Worm (Caenorhabditis elegans) whole organism, L3 larva: ENCODE results near the gene F08C6.18.

ENCODE experiments used
- R02D3.7 ChIP-seq: fragments of 150-350 bp; optimal IDR thresholded peaks from 2 replicates; lab custom pipeline; 2014; ENCODE audit warnings: missing biosample characterization, missing genetic modification characterization
- ama-1 ChIP-seq: fragments of 150-350 bp; optimal IDR thresholded peaks from 2 replicates; lab custom pipeline; 2018
- ceh-16 ChIP-seq: sonication (generic microtip); optimal IDR thresholded peaks from 2 replicates; lab custom pipeline; 2017; ENCODE audit warnings: missing biosample characterization, missing genetic modification characterization
- ceh-28 ChIP-seq: fragments of 150-350 bp; optimal IDR thresholded peaks from 2 replicates; lab custom pipeline; 2014; ENCODE audit warnings: missing biosample characterization, missing genetic modification reagents, missing genetic modification characterization
- ceh-9 ChIP-seq: sonication (generic microtip); optimal IDR thresholded peaks from 2 replicates; lab custom pipeline; 2018; ENCODE audit warnings: missing biosample characterization, missing genetic modification characterization
- daf-12 ChIP-seq: fragments of 150-350 bp; optimal IDR thresholded peaks from 2 replicates; lab custom pipeline; 2014; ENCODE audit warnings: missing biosample characterization, missing genetic modification reagents, missing genetic modification characterization
- egl-5 ChIP-seq: fragments of 150-350 bp; optimal IDR thresholded peaks from 2 replicates; lab custom pipeline; 2017; ENCODE audit warnings: missing biosample characterization, missing genetic modification reagents, missing genetic modification characterization, inconsistent platforms
- elt-1 ChIP-seq: fragments of 150-350 bp; optimal IDR thresholded peaks from 2 replicates; lab custom pipeline; 2014; ENCODE audit warnings: missing biosample characterization, missing genetic modification characterization
- elt-2 ChIP-seq: sonication (generic microtip); optimal IDR thresholded peaks from 2 replicates; lab custom pipeline; 2016; ENCODE audit warnings: missing genetic modification reagents, mild to moderate bottlenecking, missing genetic modification characterization, missing compliant biosample characterization
- elt-3 ChIP-seq, 3 experiments: fragments of 150-350 bp in 1 of 3; sonication (generic microtip) in 2 of 3; optimal IDR thresholded peaks; 2 replicates in 2 of 3; 4 replicates in 1 of 3; lab custom pipeline; 2014 to 2017; ENCODE audit warnings: missing biosample characterization in 3 of 3, missing genetic modification characterization in 3 of 3
- eor-1 ChIP-seq, 2 experiments: fragments of 150-350 bp; optimal IDR thresholded peaks; 2 replicates each; lab custom pipeline; 2014 to 2018; ENCODE audit warnings: missing biosample characterization in 2 of 2, missing genetic modification characterization in 2 of 2
- fkh-10 ChIP-seq: sonication (generic microtip); optimal IDR thresholded peaks from 2 replicates; lab custom pipeline; 2017; ENCODE audit warnings: missing biosample characterization, missing genetic modification reagents, missing genetic modification characterization
- fos-1 ChIP-seq: fragments of 150-350 bp; optimal IDR thresholded peaks from 2 replicates; lab custom pipeline; 2014; ENCODE audit warnings: missing biosample characterization, missing genetic modification characterization
- hmg-11 ChIP-seq: sonication (generic microtip); optimal IDR thresholded peaks from 2 replicates; lab custom pipeline; 2016; ENCODE audit warnings: missing genetic modification characterization, missing compliant biosample characterization
- jun-1 ChIP-seq: fragments of 150-350 bp; optimal IDR thresholded peaks from 2 replicates; lab custom pipeline; 2014; ENCODE audit warnings: missing biosample characterization, missing genetic modification reagents, missing genetic modification characterization
- lin-15B ChIP-seq: fragments of 150-350 bp; optimal IDR thresholded peaks from 2 replicates; lab custom pipeline; 2014; ENCODE audit warnings: missing biosample characterization, missing genetic modification characterization
- lin-39 ChIP-seq: fragments of 150-350 bp; optimal IDR thresholded peaks from 2 replicates; lab custom pipeline; 2018; ENCODE audit warnings: missing biosample characterization, missing genetic modification reagents, missing genetic modification characterization
- mdl-1 ChIP-seq: fragments of 150-350 bp; optimal IDR thresholded peaks from 2 replicates; lab custom pipeline; 2014; ENCODE audit warnings: missing biosample characterization, missing genetic modification characterization
- nfya-1 ChIP-seq: sonication (generic microtip); optimal IDR thresholded peaks from 2 replicates; lab custom pipeline; 2017; ENCODE audit warnings: missing genetic modification characterization, mild to moderate bottlenecking, missing compliant biosample characterization, antibody characterized with exemption, moderate library complexity; ENCODE audit not compliant: insufficient read depth
- nhr-23 ChIP-seq: fragments of 150-350 bp; optimal IDR thresholded peaks from 2 replicates; lab custom pipeline; 2014; ENCODE audit warnings: missing biosample characterization, missing genetic modification reagents, missing genetic modification characterization
- nhr-25 ChIP-seq: sonication (generic microtip); optimal IDR thresholded peaks from 2 replicates; lab custom pipeline; 2017; ENCODE audit warnings: missing biosample characterization, missing genetic modification characterization
- nhr-43 ChIP-seq: sonication (generic microtip); optimal IDR thresholded peaks from 2 replicates; lab custom pipeline; 2016; ENCODE audit warnings: mild to moderate bottlenecking, missing genetic modification characterization, missing compliant biosample characterization; ENCODE audit not compliant: poor library complexity, severe bottlenecking
- nhr-77 ChIP-seq: fragments of 150-350 bp; optimal IDR thresholded peaks from 2 replicates; lab custom pipeline; 2014; ENCODE audit warnings: missing biosample characterization, missing genetic modification characterization
- pha-4 ChIP-seq: fragments of 150-350 bp; optimal IDR thresholded peaks from 2 replicates; lab custom pipeline; 2014; ENCODE audit warnings: missing biosample characterization, missing genetic modification reagents, missing genetic modification characterization
- pqm-1 ChIP-seq: fragments of 150-350 bp; optimal IDR thresholded peaks from 2 replicates; lab custom pipeline; 2017; ENCODE audit warnings: missing biosample characterization, missing genetic modification characterization, inconsistent platforms
- snpc-4 ChIP-seq: fragments of 150-350 bp; optimal IDR thresholded peaks from 2 replicates; lab custom pipeline; 2014; ENCODE audit warnings: missing biosample characterization, missing genetic modification characterization
- unc-39 ChIP-seq: sonication (generic microtip); optimal IDR thresholded peaks from 4 replicates; lab custom pipeline; 2017; ENCODE audit warnings: missing biosample characterization, missing genetic modification characterization
- ztf-11 ChIP-seq: fragments of 150-350 bp; optimal IDR thresholded peaks from 2 replicates; lab custom pipeline; 2014; ENCODE audit warnings: missing biosample characterization, missing genetic modification characterization
- ztf-4 ChIP-seq: fragments of 150-350 bp; optimal IDR thresholded peaks from 2 replicates; lab custom pipeline; 2014; ENCODE audit warnings: missing biosample characterization, missing genetic modification characterization

F08C6.18 gene

DNA sequence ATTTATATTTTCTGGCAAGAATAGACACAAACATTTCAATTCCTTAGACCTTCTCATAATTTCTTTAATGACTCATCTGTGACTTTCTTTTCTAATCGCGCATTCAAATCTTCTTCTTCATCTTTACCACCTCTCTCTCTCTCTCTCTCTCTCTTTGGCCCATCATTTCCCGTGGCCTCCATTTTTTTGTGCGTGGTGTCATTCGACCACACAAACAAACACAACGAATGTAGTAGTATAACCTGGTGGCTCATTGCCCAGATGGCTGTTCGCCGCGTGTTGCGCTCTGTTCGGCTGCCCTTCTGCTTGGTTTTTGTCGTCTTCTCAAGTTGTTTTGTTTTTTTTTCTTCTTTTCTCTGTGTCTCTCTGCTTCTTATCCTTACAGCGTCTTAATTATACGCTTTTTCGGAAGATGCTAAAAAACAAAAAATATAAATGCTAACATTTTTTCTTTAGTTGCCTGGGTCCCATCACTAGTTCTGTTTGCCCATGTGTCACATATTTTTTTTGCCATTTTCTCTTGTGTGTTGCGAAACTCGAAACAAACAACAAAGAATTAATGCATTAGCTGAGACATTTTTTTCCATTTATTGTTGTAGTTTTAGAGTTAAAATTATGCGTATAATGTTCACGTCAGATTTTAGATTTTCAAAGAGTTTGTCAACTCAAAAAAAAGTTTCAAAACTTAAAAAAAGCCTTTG lies 4.2 kb upstream of the F08C6.18 start:
- TF ChIP-seq nhr-43 (tag; lab: Kevin White, UChicago): no peak
- TF ChIP-seq ztf-11 (tag; lab: Kevin White, UChicago): no peak
- peak; percentile 24 for TF ChIP-seq nhr-23 (tag; lab: Kevin White, UChicago)
- peak; percentile 46 for TF ChIP-seq nhr-25
- TF ChIP-seq elt-1 (tag; lab: Kevin White, UChicago): peak; percentile 25
- TF ChIP-seq lin-39 (tag; lab: Kevin White, UChicago): peak; percentile 27
- no peak for TF ChIP-seq daf-12 (tag; lab: Kevin White, UChicago)
- no peak for TF ChIP-seq ceh-9 (tag; lab: Kevin White, UChicago)
- peak; percentile 53 for TF ChIP-seq hmg-11
- no peak for TF ChIP-seq egl-5 (tag; lab: Kevin White, UChicago)

DNA sequence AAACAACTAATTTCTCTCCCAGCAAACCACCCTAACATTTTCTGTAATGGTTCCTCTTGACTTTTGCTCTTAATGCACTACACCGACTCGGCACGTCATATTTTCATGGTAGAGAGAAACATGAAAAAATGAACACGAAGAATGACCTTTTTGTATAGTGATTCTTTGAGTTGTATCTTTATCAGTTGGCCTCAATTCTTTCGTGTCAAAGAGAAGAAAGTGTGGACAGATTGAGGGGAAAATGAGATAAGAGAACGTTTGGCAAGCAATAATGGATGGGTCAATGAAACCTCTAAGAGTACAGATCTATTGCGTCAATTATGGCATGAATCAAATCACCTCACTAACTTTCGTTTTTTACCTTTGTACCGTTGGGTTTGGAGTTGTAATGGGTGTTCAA lies 2.5 kb upstream of the F08C6.18 start:
- peak; percentile 39 for TF ChIP-seq nhr-25
- no peak for TF ChIP-seq ztf-4 (tag; lab: Kevin White, UChicago)
- no peak for TF ChIP-seq nhr-23 (tag; lab: Kevin White, UChicago)
- TF ChIP-seq elt-2 (tag; lab: Kevin White, UChicago): peak; percentile 91
- no peak for TF ChIP-seq fkh-10 (GFP tag; lab: Kevin White, UChicago)
- no peak for TF ChIP-seq R02D3.7 (tag; lab: Kevin White, UChicago)
- no peak for TF ChIP-seq mdl-1 (tag; lab: Kevin White, UChicago)
- TF ChIP-seq unc-39: no peak
- TF ChIP-seq nhr-77: no peak
- no peak for TF ChIP-seq lin-15B (tag; lab: Kevin White, UChicago)
- no peak for TF ChIP-seq hmg-11
- TF ChIP-seq ceh-28 (tag; lab: Kevin White, UChicago): peak; percentile 26
- no peak for TF ChIP-seq nfya-1 (tag; lab: Kevin White, UChicago)
- TF ChIP-seq jun-1 (tag; lab: Kevin White, UChicago): peak; percentile 17
- TF ChIP-seq elt-3 (tag; optimal IDR thresholded peaks at IDR 0.05; lab: Kevin White, UChicago): peak in 1 of 3 experiments; percentile 59
- peak; percentile 99 for TF ChIP-seq pqm-1 (tag; lab: Kevin White, UChicago)

- TF ChIP-seq pqm-1 (tag; lab: Kevin White, UChicago) (no peak), pha-4 (tag; lab: Kevin White, UChicago) (peak; percentile 24), ceh-16 (tag; lab: Kevin White, UChicago) (no peak), daf-12 (tag; lab: Kevin White, UChicago) (no peak)
These were observed 201 bp upstream of the F08C6.18 start for ce11 chrX:7573629-7574028.

ce11 chrX:7573172-7573571 lies 256 bp downstream of the F08C6.18 start:
- TF ChIP-seq ceh-28 (tag; lab: Kevin White, UChicago) (no peak), elt-3 (tag; optimal IDR thresholded peaks at IDR 0.05; lab: Kevin White, UChicago) (no peak), eor-1 (tag; optimal IDR thresholded peaks at IDR 0.05; lab: Kevin White, UChicago) (no peak), lin-39 (tag; lab: Kevin White, UChicago) (no peak)

DNA sequence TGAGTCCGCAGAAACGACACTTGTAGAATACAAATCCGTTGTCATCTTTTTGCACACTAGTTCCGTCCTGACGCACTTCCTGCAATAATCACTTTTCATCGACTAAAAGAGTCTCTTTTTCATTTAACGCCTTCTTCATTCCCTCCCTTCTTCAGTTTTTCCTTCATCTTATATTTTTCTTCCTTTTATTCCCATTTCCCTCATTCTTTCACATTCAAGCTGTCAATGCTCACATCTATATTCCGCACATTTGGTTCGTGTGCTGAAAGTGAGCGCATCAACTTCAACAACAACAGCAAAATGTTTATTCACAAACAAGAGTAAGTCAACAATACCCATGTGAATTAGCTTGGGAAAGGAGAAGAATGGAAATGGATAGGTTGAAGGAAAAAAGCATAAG lies 1.4 kb downstream of the F08C6.18 start, which contains the start of gene pcyt-1:
Gene pcyt-1, plus strand, starts transcription at position 301 of the 400 bp plus-strand sequence.
- TF ChIP-seq fos-1 (tag; lab: Kevin White, UChicago) (no peak), nfya-1 (tag; lab: Kevin White, UChicago) (no peak), unc-39 (no peak), ama-1 (lab: Kevin White, UChicago) (no peak)

- TF ChIP-seq nhr-23 (tag; lab: Kevin White, UChicago) (peak; percentile 28), elt-1 (tag; lab: Kevin White, UChicago) (no peak), snpc-4 (tag; lab: Kevin White, UChicago) (peak; percentile 21), hmg-11 (peak; percentile 5), nfya-1 (tag; lab: Kevin White, UChicago) (peak; percentile 33), elt-2 (tag; lab: Kevin White, UChicago) (peak; percentile 82), nhr-43 (tag; lab: Kevin White, UChicago) (peak; percentile 83), nhr-25 (peak; percentile 26), ceh-28 (tag; lab: Kevin White, UChicago) (peak; percentile 57), ceh-16 (tag; lab: Kevin White, UChicago) (no peak), pha-4 (tag; lab: Kevin White, UChicago) (peak; percentile 56)
- TF ChIP-seq, all 47 proteins: peak for 9
These were observed 3.5 kb downstream of the F08C6.18 start, which contains the start of gene apy-1 for ce11 chrX:7569685-7570518. apy-1 (minus strand) TSS chrX:7569722.
